Worm (Caenorhabditis elegans): ENCODE measurements around the gene C03B1.13.

C03B1.13 gene

DNA sequence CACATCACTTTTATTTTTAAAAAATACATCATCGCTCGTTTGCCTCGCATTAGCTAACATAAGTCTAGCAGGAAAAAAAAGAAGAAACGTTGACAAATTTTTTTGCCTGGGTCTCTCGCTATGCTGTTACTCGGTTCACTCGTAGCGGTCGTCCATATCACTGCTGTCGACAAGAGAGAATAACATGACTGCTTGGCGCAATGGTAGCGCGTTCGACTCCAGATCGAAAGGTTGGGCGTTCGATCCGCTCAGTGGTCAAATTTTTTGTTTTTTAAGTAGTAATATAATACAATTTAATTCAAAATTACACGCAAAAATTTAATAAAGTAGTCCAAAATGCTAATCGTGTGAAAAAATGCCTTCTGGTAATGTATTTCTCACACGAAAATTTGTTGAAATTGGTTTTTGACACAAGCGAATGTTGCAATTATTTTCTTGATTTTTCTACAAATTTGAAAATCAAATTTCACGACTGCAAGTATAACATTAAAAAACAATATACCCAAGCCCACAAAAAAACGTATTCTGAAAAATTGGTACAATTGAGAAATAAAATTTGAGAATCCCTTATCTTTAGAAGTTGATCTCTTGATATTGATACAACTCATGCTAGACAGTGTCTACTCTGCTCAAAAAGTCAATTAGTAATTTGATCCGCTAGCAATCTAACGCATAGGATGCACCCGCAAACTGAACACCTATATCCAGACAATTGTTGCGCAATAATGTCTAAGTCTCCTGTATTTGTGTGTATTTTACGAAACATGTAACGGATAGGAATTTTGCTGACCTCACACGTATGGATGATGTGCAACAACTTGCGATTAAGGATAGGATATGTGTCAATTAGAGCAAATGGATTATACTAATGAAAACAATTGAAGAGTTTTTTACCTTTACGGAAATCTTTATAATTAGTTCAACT lies 33.6 kb upstream of the C03B1.13 start (continued):
- TF ChIP-seq dve-1 (tag; optimal IDR thresholded peaks at IDR 0.05; ENCODE audit: insufficient read depth), result peak; percentile 54
- peak; percentile 91 for TF ChIP-seq Y105C5A.15 (GFP tag; IDR thresholded peaks at IDR 0.05)
- TF ChIP-seq sdz-12 (GFP tag; optimal IDR thresholded peaks at IDR 0.05), result peak; percentile 87
- TF ChIP-seq dmd-8 (GFP tag; IDR thresholded peaks at IDR 0.05), result peak; percentile 94
- TF ChIP-seq nhr-111 (GFP tag; optimal IDR thresholded peaks at IDR 0.05), result peak; percentile 63
- 0 out of 2 replicates have a peak, but pooled peaks have one; percentile 77 for TF ChIP-seq Y75B8A.6 (GFP tag; IDR thresholded peaks at IDR 0.05)
- TF ChIP-seq dpl-1 (GFP tag; optimal IDR thresholded peaks at IDR 0.05), result no peak
- TF ChIP-seq nhr-102 (tag; optimal IDR thresholded peaks at IDR 0.05), result no peak
- no peak for TF ChIP-seq aly-2 (tag; optimal IDR thresholded peaks at IDR 0.05)
- TF ChIP-seq nhr-42 (GFP tag; IDR thresholded peaks at IDR 0.05), result 0 out of 2 replicates have a peak, but pooled peaks have one; percentile 16
- peak; percentile 85 for TF ChIP-seq ctbp-1 (GFP tag; IDR thresholded peaks at IDR 0.05)
- TF ChIP-seq ceh-20 (GFP tag; IDR thresholded peaks at IDR 0.05), result peak; percentile 46; the same call in 1 of the 2 replicates
- TF ChIP-seq zfp-2 (tag; optimal IDR thresholded peaks at IDR 0.05), result peak; percentile 38
- peak in 1 of 2 experiments; percentile 92 for TF ChIP-seq unc-62 (GFP tag; optimal IDR thresholded peaks at IDR 0.05 in 1 of 2)
- TF ChIP-seq unc-62 (tag; optimal IDR thresholded peaks at IDR 0.05), result no peak
- TF ChIP-seq ceh-28 (tag; optimal IDR thresholded peaks at IDR 0.05), result no peak
- TF ChIP-seq lin-1 (GFP tag; IDR thresholded peaks at IDR 0.05), result no peak; the same call in 1 of the 2 replicates
- peak; percentile 43 for TF ChIP-seq zip-2 (tag; optimal IDR thresholded peaks at IDR 0.05)
- peak; percentile 73 for TF ChIP-seq rbr-2 (tag; optimal IDR thresholded peaks at IDR 0.05)

DNA sequence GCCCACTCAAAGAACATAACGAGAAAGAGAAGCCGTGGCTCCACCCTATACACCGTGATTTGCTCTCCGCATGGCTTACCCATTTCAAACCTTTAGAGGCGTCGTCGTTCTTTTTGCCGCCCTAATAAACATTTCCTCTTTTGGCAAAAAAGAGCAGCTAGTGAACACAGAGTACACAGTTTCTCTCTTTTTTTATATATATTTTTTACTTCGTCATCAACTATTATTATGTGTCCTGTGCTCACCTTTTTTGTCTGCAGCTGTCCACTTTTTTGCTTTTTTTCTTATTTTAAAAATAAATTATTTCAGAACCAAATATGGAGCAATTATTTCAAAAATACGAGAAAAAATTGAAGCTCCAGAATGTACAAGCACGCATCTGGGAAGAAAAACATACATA lies 31.9 kb upstream of the C03B1.13 start, which contains the start of gene C03B1.2:
Gene C03B1.2 (plus strand): TSS at position 301 of the 400 bp plus-strand sequence.
- TF ChIP-seq F49E8.2 (tag; optimal IDR thresholded peaks at IDR 0.05; ENCODE audit: borderline replicate concordance) (no peak), dmd-9 (GFP tag; IDR thresholded peaks at IDR 0.05) (no peak), T26A8.4 (GFP tag; IDR thresholded peaks at IDR 0.05) (no peak), spr-1 (tag; optimal IDR thresholded peaks at IDR 0.05) (no peak)

DNA sequence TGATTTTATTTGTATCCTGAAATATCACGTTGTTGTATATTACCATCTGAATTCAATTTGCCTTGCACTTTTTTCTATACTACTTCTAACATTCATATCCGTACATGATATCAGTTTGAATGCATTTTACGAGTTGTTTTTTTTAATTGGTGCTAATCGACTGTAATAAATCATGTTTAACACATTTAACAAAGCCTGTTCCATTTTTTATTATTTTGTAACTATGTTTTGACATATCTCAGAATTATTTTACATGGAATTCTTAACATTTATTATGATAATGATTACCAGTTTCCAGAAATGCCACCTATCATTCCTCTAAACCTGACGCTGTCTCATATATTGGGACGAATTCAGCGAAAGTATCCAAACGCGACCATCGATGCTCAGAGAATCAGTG lies 27.9 kb upstream of the C03B1.13 start, which contains the start of gene C03B1.3:
Gene C03B1.3 (plus strand): TSS at position 301 of the 400 bp plus-strand sequence.
- TF ChIP-seq nhr-42 (GFP tag; IDR thresholded peaks at IDR 0.05) (no peak), madf-5 (GFP tag; IDR thresholded peaks at IDR 0.05) (no peak), vab-7 (GFP tag; IDR thresholded peaks at IDR 0.05) (no peak), F10B5.3 (tag; optimal IDR thresholded peaks at IDR 0.05) (no peak), lin-15B (tag; optimal IDR thresholded peaks at IDR 0.05) (no peak), F26F4.8 (GFP tag; conservative IDR thresholded peaks at IDR 0.05) (no peak)

DNA sequence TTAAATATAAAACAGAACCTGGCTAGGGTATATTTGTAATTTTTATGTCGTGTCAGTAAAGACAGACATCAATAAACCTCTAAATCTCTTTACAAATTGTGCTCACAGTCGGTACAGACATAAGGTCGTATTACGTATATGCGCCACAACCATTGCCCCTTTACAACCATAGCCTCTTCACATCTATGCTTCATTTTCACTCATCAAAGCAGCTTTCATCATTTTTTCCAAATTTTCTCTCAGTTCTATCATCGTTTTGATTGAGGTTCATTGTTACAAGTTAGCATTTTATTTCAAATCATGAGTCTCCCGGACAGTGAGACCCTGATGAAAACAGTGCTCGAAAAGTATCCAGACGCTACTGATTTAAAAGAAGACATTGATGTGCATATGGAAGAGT lies 26.3 kb upstream of the C03B1.13 start, which contains the start of gene C03B1.4:
Gene C03B1.4 (plus strand): TSS at position 301 of the 400 bp plus-strand sequence.
- no peak for TF ChIP-seq daf-8 (GFP tag; IDR thresholded peaks at IDR 0.05)
- TF ChIP-seq R02D3.7 (tag; optimal IDR thresholded peaks at IDR 0.05), result no peak
- TF ChIP-seq D1046.2 (GFP tag; IDR thresholded peaks at IDR 0.05), result no peak
- no peak for TF ChIP-seq ceh-62 (tag; optimal IDR thresholded peaks at IDR 0.05)
- no peak for TF ChIP-seq nhr-48 (tag; optimal IDR thresholded peaks at IDR 0.05)
- TF ChIP-seq gei-8 (GFP tag; optimal IDR thresholded peaks at IDR 0.05), result no peak
- no peak for TF ChIP-seq attf-4 (tag; optimal IDR thresholded peaks at IDR 0.05)
- TF ChIP-seq lin-39 (tag; optimal IDR thresholded peaks at IDR 0.05), result no peak
- no peak for TF ChIP-seq dve-1 (tag; optimal IDR thresholded peaks at IDR 0.05; ENCODE audit: insufficient read depth)
- no peak for TF ChIP-seq ztf-11 (tag; optimal IDR thresholded peaks at IDR 0.05)
- no peak for TF ChIP-seq F44E2.7 (GFP tag; IDR thresholded peaks at IDR 0.05)
- TF ChIP-seq hlh-30 (tag; optimal IDR thresholded peaks at IDR 0.05; ENCODE audit: insufficient read depth), result no peak
- TF ChIP-seq snpc-1.2 (GFP tag; IDR thresholded peaks at IDR 0.05), result no peak
- TF ChIP-seq daf-12 (tag; optimal IDR thresholded peaks at IDR 0.05), result no peak
